Worm (Caenorhabditis elegans): ENCODE measurements around the gene C34E11.2.

The C34E11.2 gene

ce11 chrX:11814667-11815066 is at the start of gene C34E11.2:
C34E11.2 (minus strand) TSS chrX:11814750.
- TF ChIP-seq ztf-1 (GFP tag; conservative IDR thresholded peaks at IDR 0.05) (no peak), gmeb-1 (tag; optimal IDR thresholded peaks at IDR 0.05) (no peak), mab-5 (tag; optimal IDR thresholded peaks at IDR 0.05) (no peak), crh-2 (tag; optimal IDR thresholded peaks at IDR 0.05) (no peak), ama-1 (optimal IDR thresholded peaks at IDR 0.05) (no peak), mdl-1 (tag; optimal IDR thresholded peaks at IDR 0.05) (no peak), ceh-82 (tag; optimal IDR thresholded peaks at IDR 0.05) (no peak), aly-2 (tag; optimal IDR thresholded peaks at IDR 0.05) (no peak)

DNA sequence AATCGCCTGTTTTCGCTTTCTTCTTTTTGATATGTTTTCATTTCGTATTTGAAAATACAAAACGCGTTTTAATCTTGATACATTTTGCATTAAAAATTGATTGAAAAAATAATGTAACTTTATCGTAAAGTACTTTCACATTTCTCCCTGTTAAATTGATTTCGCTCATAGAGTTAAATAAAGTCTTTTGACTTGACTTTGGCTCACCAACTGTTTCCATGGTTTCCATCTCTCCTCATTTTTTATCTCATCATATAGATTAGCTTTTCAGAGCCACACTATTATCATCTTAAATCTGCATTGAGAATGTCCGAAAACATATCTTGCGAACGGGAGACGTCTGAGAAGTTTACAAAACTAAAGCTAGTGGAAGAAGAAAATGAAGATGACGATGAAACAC is 48.8 kb upstream of the C34E11.2 start, which contains the start of gene F54F7.10:
TSS of gene F54F7.10 (plus strand) at position 301 of the 400 bp plus-strand sequence.
- no peak for TF ChIP-seq mab-5 (tag; optimal IDR thresholded peaks at IDR 0.05)
- no peak for TF ChIP-seq C34F6.9 (tag; optimal IDR thresholded peaks at IDR 0.05)
- TF ChIP-seq lin-13 (GFP tag; optimal IDR thresholded peaks at IDR 0.05): no peak
- no peak for TF ChIP-seq ztf-4 (tag; optimal IDR thresholded peaks at IDR 0.05)
- no peak for TF ChIP-seq crh-2 (tag; optimal IDR thresholded peaks at IDR 0.05)
- no peak for TF ChIP-seq ama-1 (optimal IDR thresholded peaks at IDR 0.05)
- no peak for TF ChIP-seq mdl-1 (tag; optimal IDR thresholded peaks at IDR 0.05)
- no peak for TF ChIP-seq zag-1 (tag; optimal IDR thresholded peaks at IDR 0.05)
- no peak for TF ChIP-seq nhr-23 (tag; optimal IDR thresholded peaks at IDR 0.05)
- TF ChIP-seq unc-39 (tag; optimal IDR thresholded peaks at IDR 0.05): no peak
- no peak for TF ChIP-seq lin-11 (tag; optimal IDR thresholded peaks at IDR 0.05)
- no peak for TF ChIP-seq peb-1 (tag; optimal IDR thresholded peaks at IDR 0.05)
- no peak for TF ChIP-seq mbf-1 (tag; optimal IDR thresholded peaks at IDR 0.05)
- no peak for TF ChIP-seq aly-2 (tag; optimal IDR thresholded peaks at IDR 0.05)
- TF ChIP-seq fos-1 (tag; optimal IDR thresholded peaks at IDR 0.05): no peak

DNA sequence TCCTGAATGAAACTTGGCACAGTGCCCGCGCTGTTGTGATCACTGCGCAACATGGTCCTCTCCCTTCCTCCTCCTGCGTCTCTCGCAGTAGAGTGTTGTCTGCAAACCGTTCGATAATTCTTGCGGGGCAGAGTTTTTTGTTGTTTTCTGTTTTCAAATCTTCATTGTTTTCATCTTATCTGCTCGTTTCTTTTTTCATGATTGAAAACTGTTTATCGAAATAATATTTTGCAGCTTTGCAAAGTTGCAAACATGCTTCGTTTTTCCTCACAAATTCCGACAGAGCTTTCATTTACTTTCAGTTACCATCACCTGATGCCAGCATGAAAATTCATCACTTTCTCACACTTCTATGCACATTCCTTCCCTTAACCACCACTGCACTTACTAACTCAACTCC is 42.6 kb upstream of the C34E11.2 start, which contains the start of gene mes-1:
TSS of gene mes-1 (plus strand) at position 301 of the 400 bp plus-strand sequence.
- TF ChIP-seq zag-1 (tag; optimal IDR thresholded peaks at IDR 0.05): no peak
- no peak for TF ChIP-seq R02D3.7 (tag; optimal IDR thresholded peaks at IDR 0.05)
- TF ChIP-seq nhr-77 (tag; optimal IDR thresholded peaks at IDR 0.05): no peak
- no peak for TF ChIP-seq alr-1 (tag; optimal IDR thresholded peaks at IDR 0.05)
- no peak for TF ChIP-seq lin-39 (tag; optimal IDR thresholded peaks at IDR 0.05)
- TF ChIP-seq nhr-25 (tag; optimal IDR thresholded peaks at IDR 0.05): no peak
- no peak for TF ChIP-seq ceh-16 (tag; optimal IDR thresholded peaks at IDR 0.05)
- TF ChIP-seq nhr-12 (tag; optimal IDR thresholded peaks at IDR 0.05): no peak
- no peak for TF ChIP-seq sem-4 (tag; optimal IDR thresholded peaks at IDR 0.05)
- TF ChIP-seq sma-3 (GFP tag; optimal IDR thresholded peaks at IDR 0.05): no peak
- no peak for TF ChIP-seq sma-9 (GFP tag; optimal IDR thresholded peaks at IDR 0.05)
- TF ChIP-seq sma-9 (tag; optimal IDR thresholded peaks at IDR 0.05): no peak
- TF ChIP-seq lin-11 (tag; optimal IDR thresholded peaks at IDR 0.05): no peak
- TF ChIP-seq blmp-1 (tag; optimal IDR thresholded peaks at IDR 0.05; ENCODE audit: insufficient read depth): no peak

ce11 chrX:11856214-11856613 is 41.7 kb upstream of the C34E11.2 start:
- TF ChIP-seq nhr-77 (tag; optimal IDR thresholded peaks at IDR 0.05) (no peak), nhr-21 (tag; optimal IDR thresholded peaks at IDR 0.05) (no peak), egl-27 (tag; optimal IDR thresholded peaks at IDR 0.05) (no peak), ceh-82 (tag; optimal IDR thresholded peaks at IDR 0.05) (no peak), aly-2 (tag; optimal IDR thresholded peaks at IDR 0.05) (no peak), sem-4 (tag; optimal IDR thresholded peaks at IDR 0.05) (no peak), nhr-23 (tag; optimal IDR thresholded peaks at IDR 0.05) (no peak), unc-55 (GFP tag; optimal IDR thresholded peaks at IDR 0.05) (no peak), ama-1 (optimal IDR thresholded peaks at IDR 0.05) (no peak), ztf-1 (GFP tag; conservative IDR thresholded peaks at IDR 0.05) (no peak), F13H6.1 (tag; optimal IDR thresholded peaks at IDR 0.05) (no peak), gmeb-1 (tag; optimal IDR thresholded peaks at IDR 0.05) (no peak), lin-13 (GFP tag; optimal IDR thresholded peaks at IDR 0.05) (no peak), snpc-4 (tag; optimal IDR thresholded peaks at IDR 0.05) (no peak), dmd-4 (tag; optimal IDR thresholded peaks at IDR 0.05) (no peak)

ce11 chrX:11854903-11855302 is 40.4 kb upstream of the C34E11.2 start, which contains the start of gene F54F7.8:
F54F7.8 (minus strand) TSS chrX:11855003.
- TF ChIP-seq nhr-6 (tag; optimal IDR thresholded peaks at IDR 0.05) (no peak), sma-9 (GFP tag; optimal IDR thresholded peaks at IDR 0.05) (no peak), sma-9 (tag; optimal IDR thresholded peaks at IDR 0.05) (no peak), mdl-1 (tag; optimal IDR thresholded peaks at IDR 0.05) (no peak), gmeb-1 (tag; optimal IDR thresholded peaks at IDR 0.05) (no peak), nhr-21 (tag; optimal IDR thresholded peaks at IDR 0.05) (no peak), skn-1 (tag; optimal IDR thresholded peaks at IDR 0.05) (no peak), elt-1 (tag; optimal IDR thresholded peaks at IDR 0.05) (no peak)

Data from whole organism, L2 larva.